Fruit fly (Drosophila melanogaster): ENCODE results near the gene Cdk7.

DNA sequence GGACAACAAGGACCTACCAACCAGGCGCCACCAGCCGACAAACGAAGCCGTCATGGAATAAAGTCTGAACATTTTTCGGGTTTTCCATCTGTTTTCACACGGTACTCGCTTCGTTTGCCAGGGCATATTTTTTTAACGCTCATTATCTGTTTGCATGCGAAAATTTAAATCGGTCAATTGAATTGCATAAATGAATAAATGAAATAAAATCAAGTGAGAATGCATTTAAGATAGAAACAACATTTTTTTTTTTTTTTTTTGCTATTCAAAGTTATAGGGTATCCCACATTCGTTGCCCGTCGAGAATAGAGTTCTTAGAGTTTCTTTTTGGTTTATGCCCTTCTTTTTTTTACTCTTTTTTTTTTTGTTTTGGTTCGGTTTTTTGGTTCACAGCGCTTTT is 22.9 kb downstream of the Cdk7 start:
- TF ChIP-seq Gug (GFP tag; IDR thresholded peaks at IDR 0.05) = no peak
- no peak for TF ChIP-seq dac (GFP tag; optimal IDR thresholded peaks at IDR 0.05)
- no peak for TF ChIP-seq fkh (GFP tag; optimal IDR thresholded peaks at IDR 0.05)
- TF ChIP-seq CG32006 (GFP tag; optimal IDR thresholded peaks at IDR 0.05) = no peak
- TF ChIP-seq Eip78C (GFP tag) = no peak
- TF ChIP-seq CG6808 (GFP tag; optimal IDR thresholded peaks at IDR 0.05) = no peak
- TF ChIP-seq salr (GFP tag; optimal IDR thresholded peaks at IDR 0.05) = no peak
- TF ChIP-seq vri (GFP tag; optimal IDR thresholded peaks at IDR 0.05) = no peak
- TF ChIP-seq topi (GFP tag; optimal IDR thresholded peaks at IDR 0.05) = no peak
- TF ChIP-seq Eip75B (GFP tag; optimal IDR thresholded peaks at IDR 0.05) = no peak
- TF ChIP-seq Hr39 (GFP tag; optimal IDR thresholded peaks at IDR 0.05) = no peak
- no peak for TF ChIP-seq Lpt (GFP tag; optimal IDR thresholded peaks at IDR 0.05)
- no peak for TF ChIP-seq CG11762 (GFP tag; optimal IDR thresholded peaks at IDR 0.05; ENCODE audit: insufficient read depth)

Measured in whole organism, prepupa.